Worm (Caenorhabditis elegans): ENCODE results near the gene C29G2.3.

DNA sequence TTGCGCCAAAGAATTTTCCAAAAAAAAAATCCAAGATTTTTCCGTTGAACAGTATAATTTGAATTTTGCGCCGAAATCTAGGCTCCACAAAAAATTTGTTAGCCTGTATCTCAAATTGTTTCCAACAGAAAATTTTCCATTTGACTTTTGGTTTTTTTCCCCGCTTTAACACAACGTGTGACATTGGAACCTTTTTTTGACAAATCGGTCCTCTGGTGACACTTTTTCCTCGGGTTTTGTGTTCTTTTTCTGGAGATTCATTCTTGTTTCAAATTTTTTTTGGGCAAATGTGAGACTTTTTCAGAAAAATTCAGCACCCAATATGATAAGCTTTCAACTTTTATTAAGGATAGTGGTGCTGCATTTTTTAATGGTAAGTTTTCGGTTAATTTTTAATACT lies 27.7 kb downstream of the C29G2.3 start, which contains the start of gene acr-17:
- no peak for TF ChIP-seq him-1 (tag; optimal IDR thresholded peaks at IDR 0.05)
- TF ChIP-seq dao-5 (tag; optimal IDR thresholded peaks at IDR 0.05): no peak
